Fruit fly (Drosophila melanogaster): Measurements from ENCODE around the gene CG14324.
A peak's percentile ranks its signal among the peaks of the same experiment; 100 is the strongest.

The CG14324 gene

DNA sequence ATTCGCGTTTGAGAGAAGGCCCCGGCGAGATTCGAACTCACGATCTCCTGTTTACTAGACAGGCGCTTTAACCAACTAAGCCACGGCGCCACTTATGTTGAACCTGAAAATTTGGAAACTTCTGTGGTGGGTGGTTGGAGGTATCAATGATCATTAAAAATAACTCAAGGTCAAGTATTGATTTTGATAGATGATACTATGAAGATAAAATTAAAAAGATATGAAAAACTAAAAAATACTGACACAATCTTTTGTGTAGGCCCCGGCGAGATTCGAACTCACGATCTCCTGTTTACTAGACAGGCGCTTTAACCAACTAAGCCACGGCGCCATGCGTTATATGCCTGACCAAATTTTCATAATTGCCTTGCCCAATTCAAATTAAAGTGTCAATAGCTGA lies 6.0 kb upstream of the CG14324 start (continued):
- TF ChIP-seq Stat92E (GFP tag; optimal IDR thresholded peaks at IDR 0.05) (peak in 1 of 3 experiments; percentile 54), pum (GFP tag; optimal IDR thresholded peaks at IDR 0.05) (no peak), Med (GFP tag) (peak; percentile 55), pnt (GFP tag; optimal IDR thresholded peaks at IDR 0.05) (no peak), maf-S (GFP tag; optimal IDR thresholded peaks at IDR 0.05) (no peak), gce (GFP tag; IDR thresholded peaks at IDR 0.05) (no peak), CG15696 (tag; optimal IDR thresholded peaks at IDR 0.05) (no peak), dan (GFP tag; IDR thresholded peaks at IDR 0.05) (no peak), GATAe (GFP tag; conservative IDR thresholded peaks at IDR 0.05) (no peak), sr (GFP tag; IDR thresholded peaks at IDR 0.05) (no peak), ken (GFP tag; IDR thresholded peaks at IDR 0.05) (no peak), CG11723 (GFP tag; optimal IDR thresholded peaks at IDR 0.05) (no peak), otp (GFP tag; IDR thresholded peaks at IDR 0.05) (no peak), CG17912 (GFP tag; optimal IDR thresholded peaks at IDR 0.05) (no peak), trh (GFP tag; optimal IDR thresholded peaks at IDR 0.05) (no peak), HHEX (GFP tag; optimal IDR thresholded peaks at IDR 0.05) (no peak), aop (GFP tag; IDR thresholded peaks at IDR 0.05) (0 out of 2 replicates have a peak, but pooled peaks have one; percentile 21), Hr3 (GFP tag; optimal IDR thresholded peaks at IDR 0.05) (no peak), Hr39 (optimal IDR thresholded peaks at IDR 0.05) (no peak), repo (GFP tag; optimal IDR thresholded peaks at IDR 0.05) (no peak), gcm2 (GFP tag; optimal IDR thresholded peaks at IDR 0.05) (no peak), sens (GFP tag) (peak; percentile 82), CG8281 (tag; optimal IDR thresholded peaks at IDR 0.05) (no peak), phol (tag; optimal IDR thresholded peaks at IDR 0.05) (no peak), CG14441 (GFP tag; IDR thresholded peaks at IDR 0.05) (no peak), Hmr (GFP tag; optimal IDR thresholded peaks at IDR 0.05) (no peak), Ets97D (GFP tag; optimal IDR thresholded peaks at IDR 0.05) (no peak), CG4424 (GFP tag; optimal IDR thresholded peaks at IDR 0.05) (no peak), luna (GFP tag; optimal IDR thresholded peaks at IDR 0.05) (no peak), Fer3 (tag; optimal IDR thresholded peaks at IDR 0.05) (no peak), Eip74EF (GFP tag; optimal IDR thresholded peaks at IDR 0.05) (peak in 1 of 2 experiments; percentile 11), CG10654 (GFP tag; optimal IDR thresholded peaks at IDR 0.05) (no peak), CG10565 (GFP tag; optimal IDR thresholded peaks at IDR 0.05) (no peak), lab (GFP tag; optimal IDR thresholded peaks at IDR 0.05) (no peak), row (GFP tag; IDR thresholded peaks at IDR 0.05) (no peak), stwl (tag; optimal IDR thresholded peaks at IDR 0.05) (no peak), Oli (tag; optimal IDR thresholded peaks at IDR 0.05) (no peak), Bgb (GFP tag; IDR thresholded peaks at IDR 0.05; ENCODE audit: partially characterized antibody) (peak; percentile 83), hb (GFP tag; IDR thresholded peaks at IDR 0.05; ENCODE audit: partially characterized antibody) (no peak; the same call in 2 of the 3 replicates), ab (GFP tag; optimal IDR thresholded peaks at IDR 0.05) (no peak), CG4282 (GFP tag; optimal IDR thresholded peaks at IDR 0.05) (no peak), tap (tag; optimal IDR thresholded peaks at IDR 0.05) (no peak), chinmo (GFP tag; IDR thresholded peaks at IDR 0.05; ENCODE audit: partially characterized antibody) (peak; percentile 56; the same call in 1 of the 4 replicates), BtbVII (GFP tag; optimal IDR thresholded peaks at IDR 0.05) (no peak), knrl (GFP tag; IDR thresholded peaks at IDR 0.05; ENCODE audit: partially characterized antibody) (peak; percentile 60; the same call in 1 of the 3 replicates), ems (GFP tag; optimal IDR thresholded peaks at IDR 0.05) (no peak), Awh (GFP tag; IDR thresholded peaks at IDR 0.05) (no peak), CG2116 (GFP tag; optimal IDR thresholded peaks at IDR 0.05) (no peak), Drgx (GFP tag; IDR thresholded peaks at IDR 0.05) (no peak), CG18476 (GFP tag; optimal IDR thresholded peaks at IDR 0.05) (no peak), bbx (GFP tag; IDR thresholded peaks at IDR 0.05; ENCODE audit: partially characterized antibody) (peak; percentile 85)

Measured in whole organism, embryonic.